5 worm cellular contexts compared by ENCODE assay signal in the genomic region with DNA sequence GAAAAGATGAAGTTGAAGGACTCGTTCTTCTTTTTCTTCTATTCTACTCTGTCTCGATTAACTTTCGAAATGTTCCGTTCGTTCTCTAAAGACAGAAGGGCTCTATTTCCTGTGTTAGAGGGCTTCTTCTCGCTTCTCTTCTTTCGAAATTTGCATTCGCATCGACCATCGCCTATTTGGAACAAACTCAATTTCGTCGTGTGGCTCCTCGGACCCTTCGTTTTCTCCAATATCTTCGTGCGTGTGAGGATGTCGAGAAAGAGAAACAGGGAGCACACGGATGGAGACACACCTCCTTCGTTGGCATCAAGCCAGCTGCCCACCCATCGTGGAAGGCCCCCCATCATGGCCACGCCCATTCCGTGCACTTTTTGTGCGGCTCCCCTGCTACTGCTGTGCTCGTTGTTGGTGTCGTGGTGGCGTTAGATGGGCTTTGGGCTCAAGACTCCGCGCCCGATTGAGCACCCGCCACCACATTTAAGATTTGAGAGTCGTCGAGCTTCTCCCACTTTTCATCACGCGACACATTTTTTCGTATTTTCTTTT.
TF ChIP-seq lines count a peak whose summit lies in the region.

No protein-coding gene starts in this region.

TF ChIP-seq in whole organism, L1 larva, 84 proteins besides CTCF, POLR2A, EP300 and RAD21:
- TF ChIP-seq unc-30 (tag; optimal IDR thresholded peaks at IDR 0.05; lab: Kevin White, UChicago) = no peak
- no peak for TF ChIP-seq dpl-1 (GFP tag; optimal IDR thresholded peaks at IDR 0.05; lab: Kevin White, UChicago)
- peak; percentile 63 for TF ChIP-seq ces-1 (GFP tag; optimal IDR thresholded peaks at IDR 0.05; lab: Kevin White, UChicago)
- TF ChIP-seq zip-4 (GFP tag; optimal IDR thresholded peaks at IDR 0.05; lab: Kevin White, UChicago) = no peak
- no peak for TF ChIP-seq zag-1 (tag; optimal IDR thresholded peaks at IDR 0.05; lab: Kevin White, UChicago)
- peak; percentile 77 for TF ChIP-seq lin-14 (GFP tag; optimal IDR thresholded peaks at IDR 0.05; lab: Kevin White, UChicago)
- peak; percentile 5 for TF ChIP-seq tbx-2 (tag; optimal IDR thresholded peaks at IDR 0.05; lab: Kevin White, UChicago)
- no peak for TF ChIP-seq elt-3 (tag; optimal IDR thresholded peaks at IDR 0.05; lab: Kevin White, UChicago)
- peak; percentile 29 to 48 (median 34) for TF ChIP-seq ceh-82 (tag; optimal IDR thresholded peaks at IDR 0.05; lab: Kevin White, UChicago)
- TF ChIP-seq fkh-10 (GFP tag; optimal IDR thresholded peaks at IDR 0.05; lab: Kevin White, UChicago) = peak; percentile 90

TF ChIP-seq in whole organism, L3 larva, 47 proteins besides CTCF, POLR2A, EP300 and RAD21:
- TF ChIP-seq fkh-10 (GFP tag; optimal IDR thresholded peaks at IDR 0.05; lab: Kevin White, UChicago) (peak; percentile 91), nfya-1 (tag; optimal IDR thresholded peaks at IDR 0.05; lab: Kevin White, UChicago; ENCODE audit: insufficient read depth) (peak; percentile 27), nhr-28 (tag; optimal IDR thresholded peaks at IDR 0.05; lab: Kevin White, UChicago) (no peak)

TF ChIP-seq in whole organism, early embryonic, 17 proteins besides CTCF, POLR2A, EP300 and RAD21:
- TF ChIP-seq tra-4 (tag; optimal IDR thresholded peaks at IDR 0.05; lab: Kevin White, UChicago) (no peak), ama-1 (optimal IDR thresholded peaks at IDR 0.05; lab: Kevin White, UChicago) (no peak), hnd-1 (tag; optimal IDR thresholded peaks at IDR 0.05; lab: Kevin White, UChicago) (no peak), sea-1 (GFP tag; conservative IDR thresholded peaks at IDR 0.05; lab: Robert Waterston, UW) (no peak), hmg-4 (GFP tag; optimal IDR thresholded peaks at IDR 0.05; lab: Kevin White, UChicago) (peak; percentile 20), scrt-1 (GFP tag; IDR thresholded peaks at IDR 0.05; lab: Robert Waterston, UW) (0 out of 2 replicates have a peak, but pooled peaks have one; percentile 32), pes-1 (GFP tag; IDR thresholded peaks at IDR 0.05; lab: Robert Waterston, UW) (no peak), ceh-36 (tag; optimal IDR thresholded peaks at IDR 0.05; lab: Kevin White, UChicago) (no peak), ceh-13 (GFP tag; optimal IDR thresholded peaks at IDR 0.05; lab: Kevin White, UChicago) (no peak), tbx-11 (GFP tag; IDR thresholded peaks at IDR 0.05; lab: Robert Waterston, UW) (no peak), B0310.2 (tag; optimal IDR thresholded peaks at IDR 0.05; lab: Kevin White, UChicago) (no peak)

TF ChIP-seq in whole organism, midembryonic, 9 proteins besides CTCF, POLR2A, EP300 and RAD21:
- TF ChIP-seq klf-2 (GFP tag; conservative IDR thresholded peaks at IDR 0.05; lab: Robert Waterston, UW) = peak; percentile 62; the same call in 1 of the 2 replicates
- TF ChIP-seq flt-1 (GFP tag; IDR thresholded peaks at IDR 0.05; lab: Robert Waterston, UW) = no peak
- no peak for TF ChIP-seq med-1 (GFP tag; optimal IDR thresholded peaks at IDR 0.05; lab: Kevin White, UChicago; ENCODE audit: insufficient read depth)
- TF ChIP-seq tab-1 (GFP tag; IDR thresholded peaks at IDR 0.05; lab: Robert Waterston, UW) = no peak

TF ChIP-seq in whole organism, young adult, 124 proteins besides CTCF, POLR2A, EP300 and RAD21:
- no peak for TF ChIP-seq hlh-26 (GFP tag; conservative IDR thresholded peaks at IDR 0.05; lab: Robert Waterston, UW)
- 0 out of 2 replicates have a peak, but pooled peaks have one; percentile 21 for TF ChIP-seq ekl-4 (GFP tag; IDR thresholded peaks at IDR 0.05; lab: Robert Waterston, UW)
- TF ChIP-seq zfh-2 (GFP tag; conservative IDR thresholded peaks at IDR 0.05; lab: Robert Waterston, UW) = peak; percentile 93
- peak; percentile 45; the same call in 1 of the 2 replicates for TF ChIP-seq egrh-3 (GFP tag; IDR thresholded peaks at IDR 0.05; lab: Robert Waterston, UW)
- TF ChIP-seq dox-1 (GFP tag; IDR thresholded peaks at IDR 0.05; lab: Robert Waterston, UW) = 0 out of 2 replicates have a peak, but pooled peaks have one; percentile 8
- no peak for TF ChIP-seq hmg-1.2 (GFP tag; IDR thresholded peaks at IDR 0.05; lab: Robert Waterston, UW)
- no peak for TF ChIP-seq madf-8 (GFP tag; conservative IDR thresholded peaks at IDR 0.05; lab: Robert Waterston, UW)
- TF ChIP-seq D2030.7 (GFP tag; IDR thresholded peaks at IDR 0.05; lab: Robert Waterston, UW) = no peak
- TF ChIP-seq madf-6 (GFP tag; IDR thresholded peaks at IDR 0.05; lab: Robert Waterston, UW) = no peak
- TF ChIP-seq zim-3 (tag; optimal IDR thresholded peaks at IDR 0.05; lab: Kevin White, UChicago) = no peak
- no peak for TF ChIP-seq rcor-1 (GFP tag; IDR thresholded peaks at IDR 0.05; lab: Robert Waterston, UW)
- no peak for TF ChIP-seq bed-2 (GFP tag; IDR thresholded peaks at IDR 0.05; lab: Robert Waterston, UW)
- TF ChIP-seq rec-8 (tag; optimal IDR thresholded peaks at IDR 0.05; lab: Kevin White, UChicago) = no peak
- TF ChIP-seq snpc-1.3 (tag; optimal IDR thresholded peaks at IDR 0.05; lab: Kevin White, UChicago; ENCODE audit: insufficient read depth) = no peak
- no peak for TF ChIP-seq ceh-100 (GFP tag; IDR thresholded peaks at IDR 0.05; lab: Robert Waterston, UW)
- no peak for TF ChIP-seq dpl-1 (GFP tag; optimal IDR thresholded peaks at IDR 0.05; lab: Kevin White, UChicago)
- no peak for TF ChIP-seq him-1 (tag; optimal IDR thresholded peaks at IDR 0.05; lab: Kevin White, UChicago)
- no peak for TF ChIP-seq cebp-1 (GFP tag; IDR thresholded peaks at IDR 0.05; lab: Robert Waterston, UW)
- TF ChIP-seq cebp-1 (tag; optimal IDR thresholded peaks at IDR 0.05; lab: Kevin White, UChicago) = no peak
- 0 out of 2 replicates have a peak, but pooled peaks have one; percentile 38 for TF ChIP-seq nfyb-1 (GFP tag; IDR thresholded peaks at IDR 0.05; lab: Robert Waterston, UW)
TF ChIP-seq in whole organism, young adult: peak in this region for 5.
